Worm (Caenorhabditis elegans): ENCODE results near the gene fbxa-35.

DNA sequence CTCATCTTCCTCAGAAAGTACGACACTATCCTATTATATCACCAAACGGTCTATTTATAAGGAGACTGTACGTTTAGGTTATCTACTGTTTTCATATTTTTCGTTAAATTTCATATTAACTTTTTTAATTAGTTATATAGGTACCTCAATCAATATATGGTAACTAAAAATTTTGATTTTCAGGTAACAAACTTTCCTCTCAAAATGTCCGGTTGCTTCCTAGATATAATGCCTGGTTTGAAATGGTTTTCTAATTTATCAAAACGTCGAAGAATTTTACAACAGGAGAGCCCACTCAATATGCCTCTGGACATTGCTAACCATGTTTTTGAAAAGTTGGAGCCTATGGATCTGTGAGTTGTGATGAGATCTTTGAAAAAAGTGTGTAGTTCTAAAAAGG lies 2.1 kb downstream of the fbxa-35 start, which contains the start of gene fbxa-28:
- TF ChIP-seq flt-1 (GFP tag; IDR thresholded peaks at IDR 0.05), result no peak
- TF ChIP-seq tab-1 (GFP tag; IDR thresholded peaks at IDR 0.05), result no peak
- TF ChIP-seq cog-1 (tag; optimal IDR thresholded peaks at IDR 0.05), result no peak

Measured in whole organism, midembryonic.